Worm (Caenorhabditis elegans): ENCODE measurements around the gene F17C11.26.

DNA sequence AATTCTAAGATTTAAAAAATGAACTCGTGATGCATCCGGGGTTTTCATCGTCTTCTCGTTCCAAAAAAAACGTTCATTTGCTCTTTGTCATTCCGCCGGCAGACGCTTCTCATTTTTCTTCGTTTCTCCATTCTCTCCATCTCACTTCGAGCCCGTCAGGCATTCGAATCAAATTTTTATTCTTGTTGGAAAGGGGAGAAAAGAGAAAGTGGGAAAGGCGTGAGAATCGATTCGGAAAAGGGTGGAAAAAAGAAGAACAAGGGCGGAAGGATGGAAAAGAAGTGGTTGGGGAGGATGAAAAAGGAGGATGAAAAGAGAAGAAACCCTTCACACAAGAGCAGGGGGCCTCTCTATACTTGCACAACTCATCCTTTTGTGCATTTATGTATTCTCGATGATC, 36.5 kb upstream of the F17C11.26 start:
- TF ChIP-seq dao-5 (tag; optimal IDR thresholded peaks at IDR 0.05) (no peak), W03F9.2 (tag; optimal IDR thresholded peaks at IDR 0.05) (no peak), him-1 (tag; optimal IDR thresholded peaks at IDR 0.05) (no peak)

Data from whole organism, L4/young adult.